Worm (Caenorhabditis elegans): ENCODE results near the gene srd-67.

srd-67 gene

DNA sequence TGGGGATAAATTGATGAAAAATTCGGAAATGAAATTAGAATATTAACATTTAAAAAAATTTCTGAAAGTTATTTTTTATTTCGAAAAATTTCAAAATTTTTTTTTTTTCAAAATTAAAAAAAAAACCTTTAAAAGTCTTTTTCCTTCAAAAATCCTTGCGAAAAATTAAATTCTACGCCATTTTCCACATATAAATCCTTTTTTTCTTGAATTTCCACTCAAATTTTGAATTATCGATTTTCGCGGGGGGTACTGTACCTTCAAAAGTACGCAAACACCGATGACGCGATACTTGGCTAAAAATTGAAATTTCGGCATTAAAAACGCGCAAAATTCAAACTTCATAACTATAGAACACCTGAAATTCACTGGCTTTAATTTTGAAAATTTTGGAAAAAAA is 35.0 kb downstream of the srd-67 start:
- TF ChIP-seq lsl-1 (GFP tag; optimal IDR thresholded peaks at IDR 0.05), result peak; percentile 29
- TF ChIP-seq madf-10 (tag; optimal IDR thresholded peaks at IDR 0.05), result no peak

ce11 chrIII:2207864-2208263 is 37.8 kb downstream of the srd-67 start, which contains the start of gene C39B5.5:
C39B5.5 (plus strand) TSS chrIII:2208164.
- TF ChIP-seq bed-1 (GFP tag; IDR thresholded peaks at IDR 0.05), result no peak
- TF ChIP-seq ztf-18 (tag; optimal IDR thresholded peaks at IDR 0.05), result no peak
- TF ChIP-seq mes-4 (tag; optimal IDR thresholded peaks at IDR 0.05), result no peak
- no peak for TF ChIP-seq nfyb-1 (GFP tag; IDR thresholded peaks at IDR 0.05)
- no peak for TF ChIP-seq ceh-91 (GFP tag; IDR thresholded peaks at IDR 0.05)
- TF ChIP-seq nhr-80 (tag; optimal IDR thresholded peaks at IDR 0.05), result no peak

DNA sequence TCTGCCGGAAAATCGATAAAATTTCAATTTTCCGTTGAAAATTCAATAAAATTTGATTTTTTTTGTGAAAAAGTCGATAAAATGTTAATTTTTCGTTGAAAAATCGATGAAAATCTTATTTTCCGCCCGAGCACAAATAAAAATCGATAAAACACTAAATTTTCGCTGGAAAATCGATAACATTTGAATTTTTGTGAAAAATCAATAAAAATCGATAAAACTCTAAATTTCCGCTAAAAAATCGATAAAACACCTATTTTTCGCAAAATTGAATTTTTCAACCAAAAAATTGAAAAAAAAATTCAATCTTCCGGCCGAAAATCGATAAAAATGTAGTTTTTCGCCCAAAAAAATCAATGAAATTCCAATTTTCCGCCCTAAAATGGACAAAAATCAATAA is 40.5 kb downstream of the srd-67 start:
- no peak for TF ChIP-seq F23B12.7 (tag; optimal IDR thresholded peaks at IDR 0.05; ENCODE audit: insufficient read depth)
- no peak for TF ChIP-seq dox-1 (GFP tag; IDR thresholded peaks at IDR 0.05)
- TF ChIP-seq pbrm-1 (GFP tag; IDR thresholded peaks at IDR 0.05), result no peak
- TF ChIP-seq Y95B8A.8 (GFP tag; IDR thresholded peaks at IDR 0.05), result no peak
- no peak for TF ChIP-seq cebp-2 (GFP tag; IDR thresholded peaks at IDR 0.05)
- no peak for TF ChIP-seq nhr-27 (tag; optimal IDR thresholded peaks at IDR 0.05)
- TF ChIP-seq mes-4 (tag; optimal IDR thresholded peaks at IDR 0.05), result no peak
- no peak for TF ChIP-seq nhr-90 (tag; optimal IDR thresholded peaks at IDR 0.05)
- TF ChIP-seq lsy-27 (tag; optimal IDR thresholded peaks at IDR 0.05; ENCODE audit: borderline replicate concordance, insufficient read depth), result no peak
- no peak for TF ChIP-seq let-607 (tag; optimal IDR thresholded peaks at IDR 0.05)
- TF ChIP-seq F57A8.1 (GFP tag; optimal IDR thresholded peaks at IDR 0.05), result no peak

DNA sequence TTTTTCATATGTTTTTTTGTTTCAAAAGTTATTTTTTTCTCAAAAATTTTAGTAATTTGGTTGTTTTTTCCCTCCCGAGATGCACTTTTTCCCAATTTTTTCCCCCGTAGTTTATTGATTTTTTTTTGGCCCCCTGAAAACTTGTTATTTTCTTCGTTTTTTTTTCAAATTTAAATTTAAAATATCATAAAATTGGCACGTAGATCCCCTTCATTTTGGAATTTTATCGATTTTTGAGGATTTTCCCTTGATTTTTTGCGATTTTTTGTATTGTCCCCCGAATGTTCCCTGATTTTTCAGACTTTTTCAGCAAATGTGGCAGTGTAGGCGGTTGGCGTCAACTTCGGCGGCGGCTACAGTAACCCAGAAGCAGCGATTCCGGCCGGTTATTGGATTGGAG is 47.9 kb downstream of the srd-67 start, which contains the start of gene C39B5.6:
TSS of gene C39B5.6 (plus strand) at position 301 of the 400 bp plus-strand sequence.
- TF ChIP-seq B0019.2 (GFP tag; conservative IDR thresholded peaks at IDR 0.05) (no peak), attf-6 (GFP tag; IDR thresholded peaks at IDR 0.05) (no peak), egl-44 (GFP tag; IDR thresholded peaks at IDR 0.05) (no peak), ztf-18 (tag; optimal IDR thresholded peaks at IDR 0.05) (no peak), tbp1 (GFP tag; optimal IDR thresholded peaks at IDR 0.05) (no peak), mcd-1 (GFP tag; IDR thresholded peaks at IDR 0.05) (0 out of 2 replicates have a peak, but pooled peaks have one; percentile 4), F55B11.4 (tag; optimal IDR thresholded peaks at IDR 0.05; ENCODE audit: borderline replicate concordance, insufficient read depth) (no peak)

Measured in whole organism, young adult.